Fruit fly (Drosophila melanogaster) whole organism, embryonic: ENCODE results near the gene Gale.

Source experiments
- Atf6 ChIP-seq: fragments of 200-800 bp; sonication (Bioruptor generic); IDR thresholded peaks from 2 replicates; pipeline ENCODE4 v1.3.6; 2022; ENCODE audit warnings: missing biosample characterization, missing genetic modification characterization
- CG11695 ChIP-seq: fragments of 200-800 bp; sonication (Bioruptor generic); IDR thresholded peaks from 3 replicates; pipeline ENCODE4 v1.3.6; 2022; ENCODE audit warnings: missing biosample characterization, missing genetic modification characterization
- CG11696 ChIP-seq: fragments of 200-800 bp; sonication (Bioruptor generic); IDR thresholded peaks from 2 replicates; pipeline ENCODE4 v1.3.6; 2022; ENCODE audit warnings: missing biosample characterization, missing genetic modification characterization
- CG12299 ChIP-seq: fragments of 200-800 bp; sonication (Bioruptor generic); optimal IDR thresholded peaks from 2 replicates; lab custom pipeline; 2018; ENCODE audit warnings: missing biosample characterization, mild to moderate bottlenecking, missing genetic modification characterization
- CG1233 ChIP-seq: fragments of 200-800 bp; sonication (Bioruptor generic); optimal IDR thresholded peaks from 4 replicates; lab custom pipeline; 2018; ENCODE audit warnings: missing biosample characterization, mild to moderate bottlenecking, missing genetic modification characterization
- CG12659 ChIP-seq: fragments of 200-800 bp; sonication (Bioruptor generic); optimal IDR thresholded peaks from 3 replicates; lab custom pipeline; 2017; ENCODE audit warnings: mild to moderate bottlenecking, missing biosample characterization, missing genetic modification reagents, missing genetic modification characterization
- CG12769 ChIP-seq: fragments of 200-800 bp; sonication (Bioruptor generic); optimal IDR thresholded peaks from 2 replicates; lab custom pipeline; 2019; ENCODE audit warnings: missing biosample characterization, mild to moderate bottlenecking, missing genetic modification characterization, moderate library complexity
- CG13624 ChIP-seq: fragments of 200-800 bp; sonication (Bioruptor generic); optimal IDR thresholded peaks from 2 replicates; lab custom pipeline; 2016; ENCODE audit warnings: missing biosample characterization, missing genetic modification characterization
- CG13775 ChIP-seq: fragments of 200-800 bp; sonication (Bioruptor generic); optimal IDR thresholded peaks from 3 replicates; lab custom pipeline; 2017; ENCODE audit warnings: missing biosample characterization, mild to moderate bottlenecking, missing genetic modification characterization
- CG1602 ChIP-seq: fragments of 200-800 bp; sonication (Bioruptor generic); optimal IDR thresholded peaks from 3 replicates; lab custom pipeline; 2016; ENCODE audit warnings: missing biosample characterization, missing genetic modification characterization
- CG16815 ChIP-seq: fragments of 200-800 bp; sonication (Bioruptor generic); optimal IDR thresholded peaks from 3 replicates; lab custom pipeline; 2017; ENCODE audit warnings: missing biosample characterization, mild to moderate bottlenecking, missing genetic modification characterization
- CG16863 ChIP-seq: fragments of 200-800 bp; sonication (Bioruptor generic); optimal IDR thresholded peaks from 3 replicates; lab custom pipeline; 2016; ENCODE audit warnings: missing biosample characterization, missing genetic modification characterization
- CG1792 ChIP-seq: fragments of 200-800 bp; sonication (Bioruptor generic); optimal IDR thresholded peaks from 2 replicates; lab custom pipeline; 2016; ENCODE audit warnings: missing biosample characterization, missing genetic modification characterization
- CG18619 ChIP-seq: fragments of 200-800 bp; sonication (Bioruptor generic); optimal IDR thresholded peaks from 3 replicates; lab custom pipeline; 2017; ENCODE audit warnings: missing biosample characterization, mild to moderate bottlenecking, missing genetic modification characterization
- CG2120 ChIP-seq: fragments of 200-800 bp; sonication (Bioruptor generic); optimal IDR thresholded peaks from 3 replicates; lab custom pipeline; 2016; ENCODE audit warnings: missing biosample characterization, missing genetic modification characterization
- CG4282 ChIP-seq: fragments of 200-800 bp; sonication (Bioruptor generic); optimal IDR thresholded peaks from 2 replicates; lab custom pipeline; 2016; ENCODE audit warnings: missing biosample characterization, missing genetic modification characterization
- CG4360 ChIP-seq: fragments of 200-800 bp; sonication (Bioruptor generic); IDR thresholded peaks from 2 replicates; pipeline ENCODE4 v1.3.6; 2022; ENCODE audit warnings: missing biosample characterization, missing genetic modification characterization
- CG6175 ChIP-seq: fragments of 200-800 bp; sonication (Bioruptor generic); IDR thresholded peaks from 3 replicates; pipeline ENCODE4 v1.3.6; 2022; ENCODE audit warnings: missing biosample characterization, missing genetic modification characterization
- CG8924 ChIP-seq: fragments of 200-800 bp; optimal IDR thresholded peaks from 3 replicates; lab custom pipeline; 2019; ENCODE audit warnings: missing biosample characterization, mild to moderate bottlenecking, missing genetic modification characterization, moderate library complexity
- Dbx ChIP-seq: fragments of 200-800 bp; sonication (Bioruptor generic); IDR thresholded peaks from 3 replicates; pipeline ENCODE4 v1.3.6; 2022; ENCODE audit warnings: missing biosample characterization, missing genetic modification characterization
- H15 ChIP-seq: fragments of 200-800 bp; sonication (Bioruptor generic); IDR thresholded peaks from 3 replicates; pipeline ENCODE4 v1.3.6; 2022; ENCODE audit warnings: missing biosample characterization, missing genetic modification characterization
- Hmr ChIP-seq: fragments of 200-800 bp; sonication (Bioruptor generic); optimal IDR thresholded peaks from 3 replicates; lab custom pipeline; 2017; ENCODE audit warnings: mild to moderate bottlenecking, missing biosample characterization, missing genetic modification reagents, missing genetic modification characterization
- MBD-R2 ChIP-seq: fragments of 200-800 bp; sonication (Bioruptor generic); IDR thresholded peaks from 2 replicates; pipeline ENCODE4 v1.3.6; 2022; ENCODE audit warnings: missing biosample characterization, missing genetic modification characterization
- Poxn ChIP-seq: fragments of 200-800 bp; sonication (Bioruptor generic); IDR thresholded peaks from 2 replicates; pipeline ENCODE4 v1.3.6; 2022; ENCODE audit warnings: missing biosample characterization, missing genetic modification characterization
- Side ChIP-seq: fragments of 200-800 bp; sonication (Bioruptor generic); optimal IDR thresholded peaks from 2 replicates; lab custom pipeline; 2016; ENCODE audit warnings: missing biosample characterization, missing genetic modification characterization
- Stat92E ChIP-seq, 3 experiments: fragments of >200 bp in 2 of 3; fragments of 200-800 bp in 1 of 3; sonication (Bioruptor generic) in 1 of 3; optimal IDR thresholded peaks; 2 replicates each; lab custom pipeline; 2017 to 2019; ENCODE audit warnings: missing biosample characterization in 3 of 3, missing genetic modification characterization in 3 of 3, mild to moderate bottlenecking in 1 of 3, moderate library complexity in 1 of 3
- ash1 ChIP-seq: fragments of 200-800 bp; sonication (Bioruptor generic); optimal IDR thresholded peaks from 2 replicates; lab custom pipeline; 2018; ENCODE audit warnings: missing biosample characterization, mild to moderate bottlenecking, missing genetic modification characterization
- chif ChIP-seq, 2 experiments: fragments of 200-800 bp; sonication (Bioruptor generic); optimal IDR thresholded peaks; 3 replicates each; lab custom pipeline; 2016; ENCODE audit warnings: missing biosample characterization in 2 of 2, missing genetic modification characterization in 2 of 2
- cwo ChIP-seq: fragments of 200-800 bp; sonication (Bioruptor generic); optimal IDR thresholded peaks from 3 replicates; lab custom pipeline; 2017; ENCODE audit warnings: missing biosample characterization, missing genetic modification characterization, mild to moderate bottlenecking, moderate library complexity, missing genetic modification reagents
- exex ChIP-seq: fragments of 200-800 bp; sonication (Bioruptor generic); optimal IDR thresholded peaks from 4 replicates; lab custom pipeline; 2018; ENCODE audit warnings: missing biosample characterization, mild to moderate bottlenecking, missing genetic modification characterization, moderate library complexity
- eyg ChIP-seq: fragments of 200-800 bp; sonication (Bioruptor generic); optimal IDR thresholded peaks from 3 replicates; lab custom pipeline; 2016; ENCODE audit warnings: missing biosample characterization, missing genetic modification characterization
- fu2 ChIP-seq: fragments of 200-800 bp; sonication (Bioruptor generic); optimal IDR thresholded peaks from 2 replicates; lab custom pipeline; 2016; ENCODE audit warnings: missing biosample characterization, missing genetic modification characterization
- her ChIP-seq: fragments of 200-800 bp; sonication (Bioruptor generic); optimal IDR thresholded peaks from 2 replicates; lab custom pipeline; 2016; ENCODE audit warnings: missing biosample characterization, missing genetic modification characterization
- insv ChIP-seq, 2 experiments: fragments of 200-800 bp; sonication (Bioruptor generic); optimal IDR thresholded peaks; 3 replicates each; lab custom pipeline; 2016 to 2018; ENCODE audit warnings: missing biosample characterization in 2 of 2, missing genetic modification characterization in 2 of 2
- jing ChIP-seq: fragments of 200-800 bp; sonication (Bioruptor generic); optimal IDR thresholded peaks from 2 replicates; lab custom pipeline; 2018; ENCODE audit warnings: missing biosample characterization, mild to moderate bottlenecking, missing genetic modification characterization
- mld ChIP-seq: fragments of 200-800 bp; sonication (Bioruptor generic); IDR thresholded peaks from 3 replicates; pipeline ENCODE4 v1.3.6; 2022; ENCODE audit warnings: missing biosample characterization, missing genetic modification characterization; ENCODE audit not compliant: partially characterized antibody
- nerfin-2 ChIP-seq: fragments of 200-800 bp; sonication (Bioruptor generic); IDR thresholded peaks from 2 replicates; pipeline ENCODE4 v1.3.6; 2022; ENCODE audit warnings: missing biosample characterization, missing genetic modification characterization; ENCODE audit not compliant: partially characterized antibody
- ranshi ChIP-seq: fragments of 200-800 bp; sonication (Bioruptor generic); IDR thresholded peaks from 2 replicates; pipeline ENCODE4 v1.3.6; 2022; ENCODE audit warnings: missing biosample characterization, missing genetic modification characterization
- schlank ChIP-seq: fragments of 200-800 bp; sonication (Bioruptor generic); optimal IDR thresholded peaks from 2 replicates; lab custom pipeline; 2018; ENCODE audit warnings: missing biosample characterization, mild to moderate bottlenecking, missing genetic modification characterization
- sd ChIP-seq: fragments of 200-800 bp; sonication (Bioruptor generic); optimal IDR thresholded peaks from 3 replicates; lab custom pipeline; 2018; ENCODE audit warnings: missing biosample characterization, mild to moderate bottlenecking, missing genetic modification characterization, moderate library complexity
- sens ChIP-seq: fragments of 200-800 bp; sonication (Bioruptor generic); peaks from one replicate; lab custom pipeline; 2016; ENCODE audit warnings: missing biosample characterization, missing genetic modification characterization
- slbo ChIP-seq: fragments of 200-800 bp; sonication (Bioruptor generic); IDR thresholded peaks from 2 replicates; pipeline ENCODE4 v1.3.6; 2022; ENCODE audit warnings: missing biosample characterization, missing genetic modification characterization
- stc ChIP-seq: fragments of 200-800 bp; sonication (Bioruptor generic); IDR thresholded peaks from 2 replicates; pipeline ENCODE4 v1.3.6; 2022; ENCODE audit warnings: missing biosample characterization, missing genetic modification characterization
- sug ChIP-seq: fragments of 200-800 bp; optimal IDR thresholded peaks from 2 replicates; lab custom pipeline; 2019; ENCODE audit warnings: missing biosample characterization, mild to moderate bottlenecking, missing genetic modification characterization, moderate library complexity
- ttk ChIP-seq: fragments of 200-800 bp; sonication (Bioruptor generic); IDR thresholded peaks from 2 replicates; pipeline ENCODE4 v2.1.2; 2022; ENCODE audit warnings: missing biosample characterization, missing genetic modification characterization
- twi ChIP-seq: fragments of 200-800 bp; optimal IDR thresholded peaks from 2 replicates; lab custom pipeline; 2019; ENCODE audit warnings: missing biosample characterization, mild to moderate bottlenecking, missing genetic modification characterization, moderate library complexity
- tx ChIP-seq: fragments of 200-800 bp; sonication (Bioruptor generic); optimal IDR thresholded peaks from 2 replicates; lab custom pipeline; 2016; ENCODE audit warnings: missing biosample characterization, missing genetic modification characterization
- vvl ChIP-seq: fragments of 200-800 bp; sonication (Bioruptor generic); IDR thresholded peaks from 2 replicates; pipeline ENCODE4 v1.3.6; 2022; ENCODE audit warnings: missing biosample characterization, missing genetic modification characterization
- wor ChIP-seq: fragments of 200-800 bp; sonication (Bioruptor generic); IDR thresholded peaks from 2 replicates; pipeline ENCODE4 v1.3.6; 2022; ENCODE audit warnings: missing biosample characterization, missing genetic modification characterization

Gale gene

DNA sequence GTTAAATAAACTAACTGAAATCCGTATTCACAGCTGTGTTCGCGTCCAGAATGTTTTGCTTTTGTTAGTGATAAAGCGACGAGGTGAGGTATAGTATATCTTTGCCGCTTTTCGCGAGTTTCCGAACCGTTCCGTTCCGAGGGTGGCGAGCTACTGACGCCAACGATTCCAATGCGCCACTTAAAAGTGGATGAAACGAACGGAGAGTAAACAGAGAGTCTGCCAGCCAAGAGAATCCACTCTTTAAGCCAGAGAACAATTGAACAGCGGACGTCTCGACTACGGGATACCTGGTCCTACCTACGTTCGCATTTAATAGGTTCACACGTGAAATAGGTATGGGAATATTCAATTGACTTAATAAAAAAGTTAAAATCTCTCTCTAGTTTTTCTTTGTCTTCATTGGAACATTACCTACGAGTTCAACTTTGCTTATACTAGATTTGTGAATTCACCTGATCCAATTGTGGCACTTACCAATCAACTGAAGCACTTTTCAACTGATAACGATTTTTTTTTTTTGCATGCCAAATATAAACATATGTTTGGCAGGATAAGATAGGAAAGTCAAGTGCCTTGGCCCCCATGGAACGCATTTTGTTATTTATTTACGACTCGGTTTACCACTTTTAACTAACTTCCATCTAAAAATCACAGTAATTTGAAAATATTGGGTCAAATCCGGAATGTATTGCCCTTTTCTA, 44.4 kb upstream of the Gale start, which contains the start of gene CG13893 (continued):
- TF ChIP-seq CG13775 (GFP tag; lab: Kevin White, UChicago) (no peak), ranshi (peak; percentile 44; the same call in 1 of the 2 replicates), Side (peak; percentile 35), sd (tag; lab: Kevin White, UChicago) (peak; percentile 16), her (GFP tag; lab: Kevin White, UChicago) (peak; percentile 61), CG4282 (GFP tag; lab: Kevin White, UChicago) (no peak), insv (GFP tag; optimal IDR thresholded peaks at IDR 0.05; lab: Kevin White, UChicago) (peak in 1 of 2 experiments; percentile 13), CG4360 (GFP tag; lab: Robert Waterston, UW) (peak; percentile 33; the same call in 1 of the 2 replicates), fu2 (GFP tag; lab: Kevin White, UChicago) (no peak), mld (GFP tag; lab: Robert Waterston, UW) (0 out of 3 replicates have a peak, but pooled peaks have one; percentile 31), schlank (tag; lab: Kevin White, UChicago) (peak; percentile 45), chif (GFP tag; optimal IDR thresholded peaks at IDR 0.05; lab: Kevin White, UChicago) (no peak), CG1233 (GFP tag; lab: Kevin White, UChicago) (peak; percentile 46), sug (tag; lab: Kevin White, UChicago) (peak; percentile 85), CG2120 (GFP tag; lab: Kevin White, UChicago) (peak; percentile 20), CG6175 (GFP tag; lab: Robert Waterston, UW) (0 out of 3 replicates have a peak, but pooled peaks have one; percentile 41), CG11696 (GFP tag; lab: Robert Waterston, UW) (peak; percentile 44; the same call in 1 of the 2 replicates), CG12769 (peak; percentile 74), vvl (GFP tag; lab: Robert Waterston, UW) (peak; percentile 82), CG13624 (GFP tag; lab: Kevin White, UChicago) (peak; percentile 82), CG1792 (GFP tag; lab: Kevin White, UChicago) (no peak), CG11695 (GFP tag; lab: Robert Waterston, UW) (peak; percentile 29; the same call in 1 of the 3 replicates), MBD-R2 (peak; percentile 34; the same call in 1 of the 2 replicates), Atf6 (GFP tag; lab: Robert Waterston, UW) (peak; percentile 70), CG16863 (peak; percentile 9), wor (no peak), jing (GFP tag; lab: Kevin White, UChicago) (no peak), eyg (GFP tag; lab: Kevin White, UChicago) (peak; percentile 52), Poxn (no peak), CG1602 (GFP tag; lab: Kevin White, UChicago) (no peak), sens (GFP tag; lab: Kevin White, UChicago) (peak; percentile 87), CG12659 (peak; percentile 10), CG18619 (peak; percentile 5), H15 (GFP tag; lab: Robert Waterston, UW) (no peak), stc (GFP tag; lab: Robert Waterston, UW) (peak; percentile 48; the same call in 1 of the 2 replicates), ttk (peak; percentile 48; the same call in 1 of the 2 replicates), exex (tag; lab: Kevin White, UChicago) (peak; percentile 29), nerfin-2 (GFP tag; lab: Robert Waterston, UW) (peak; percentile 40; the same call in 1 of the 2 replicates), twi (no peak), slbo (GFP tag; lab: Robert Waterston, UW) (peak; percentile 42), CG16815 (no peak), tx (GFP tag; lab: Kevin White, UChicago) (no peak), CG8924 (tag; lab: Kevin White, UChicago) (peak; percentile 57), ash1 (GFP tag; lab: Kevin White, UChicago) (no peak), Hmr (peak; percentile 64), Stat92E (GFP tag; optimal IDR thresholded peaks at IDR 0.05; lab: Kevin White, UChicago) (peak in 1 of 3 experiments; percentile 76), CG12299 (tag; lab: Kevin White, UChicago) (peak; percentile 13), Dbx (GFP tag; lab: Robert Waterston, UW) (peak; percentile 67; the same call in 2 of the 3 replicates), cwo (peak; percentile 5)
